Fruit fly (Drosophila melanogaster) whole organism, larva: ENCODE results near the gene senju.
A peak's percentile ranks its signal among the peaks of the same experiment; 100 is the strongest.

Experiments
- noc ChIP-seq: fragments of 200-800 bp; sonication (Bioruptor generic); optimal IDR thresholded peaks from 3 replicates; lab custom pipeline; 2019; ENCODE audit warnings: missing biosample characterization, mild to moderate bottlenecking, missing genetic modification characterization, moderate library complexity

The senju gene

dm6 chr2L:5089642-5090041 is 37.0 kb downstream of the senju start:
- TF ChIP-seq noc (tag; lab: Kevin White, UChicago), result no peak

dm6 chr2L:5090352-5090751 is 37.7 kb downstream of the senju start:
- no peak for TF ChIP-seq noc (tag; lab: Kevin White, UChicago)

- peak; percentile 11 for TF ChIP-seq noc (tag; lab: Kevin White, UChicago)
These were observed 39.5 kb downstream of the senju start for dm6 chr2L:5092145-5092544.

- TF ChIP-seq noc (tag; lab: Kevin White, UChicago), result no peak
These were observed 40.0 kb downstream of the senju start for dm6 chr2L:5092597-5092991.

dm6 chr2L:5092992-5093695 is 40.5 kb downstream of the senju start, which contains the start of gene Pgant5:
Gene Pgant5 (minus strand): TSS chr2L:5093592.
- peak; percentile 51 for TF ChIP-seq noc (tag; lab: Kevin White, UChicago)

dm6 chr2L:5093772-5094350 is 41.2 kb downstream of the senju start, which contains the start of gene CG5828:
Gene CG5828 (plus strand): TSS chr2L:5093976.
- no peak for TF ChIP-seq noc (tag; lab: Kevin White, UChicago)

- peak; percentile 83 for TF ChIP-seq noc (tag; lab: Kevin White, UChicago)
These were observed 42.8 kb downstream of the senju start for dm6 chr2L:5095350-5095962.

dm6 chr2L:5096222-5096621 is 43.6 kb downstream of the senju start, which contains the start of gene CG4230:
Gene CG4230 (plus strand): TSS chr2L:5096227.
- TF ChIP-seq noc (tag; lab: Kevin White, UChicago), result peak; percentile 36

- no peak for TF ChIP-seq noc (tag; lab: Kevin White, UChicago)
These were observed 44.1 kb downstream of the senju start for dm6 chr2L:5096761-5097160.

dm6 chr2L:5099790-5100360 is 47.2 kb downstream of the senju start, which contains the start of gene ND-13A:
Gene ND-13A (minus strand): TSS chr2L:5100288.
- no peak for TF ChIP-seq noc (tag; lab: Kevin White, UChicago)

- no peak for TF ChIP-seq noc (tag; lab: Kevin White, UChicago)
These were observed 47.9 kb downstream of the senju start, which contains the start of gene Msp300 for dm6 chr2L:5100577-5100976. Gene Msp300 (plus strand): TSS chr2L:5100877.

dm6 chr2L:5103733-5104132 is 51.1 kb downstream of the senju start:
- no peak for TF ChIP-seq noc (tag; lab: Kevin White, UChicago)
